Fruit fly (Drosophila melanogaster) whole organism, pupa: Measurements from ENCODE around the gene Scgbeta.

Experiments
- CG17806 ChIP-seq: fragments of 200-800 bp; sonication (Bioruptor generic); optimal IDR thresholded peaks from 2 replicates; lab custom pipeline; 2018; ENCODE audit warnings: missing biosample characterization, mild to moderate bottlenecking, missing genetic modification characterization, moderate library complexity
- fd96Ca ChIP-seq: fragments of 200-800 bp; sonication (Bioruptor generic); IDR thresholded peaks from 3 replicates; pipeline ENCODE4 v1.3.6; 2022; ENCODE audit warnings: missing biosample characterization, missing genetic modification characterization

DNA sequence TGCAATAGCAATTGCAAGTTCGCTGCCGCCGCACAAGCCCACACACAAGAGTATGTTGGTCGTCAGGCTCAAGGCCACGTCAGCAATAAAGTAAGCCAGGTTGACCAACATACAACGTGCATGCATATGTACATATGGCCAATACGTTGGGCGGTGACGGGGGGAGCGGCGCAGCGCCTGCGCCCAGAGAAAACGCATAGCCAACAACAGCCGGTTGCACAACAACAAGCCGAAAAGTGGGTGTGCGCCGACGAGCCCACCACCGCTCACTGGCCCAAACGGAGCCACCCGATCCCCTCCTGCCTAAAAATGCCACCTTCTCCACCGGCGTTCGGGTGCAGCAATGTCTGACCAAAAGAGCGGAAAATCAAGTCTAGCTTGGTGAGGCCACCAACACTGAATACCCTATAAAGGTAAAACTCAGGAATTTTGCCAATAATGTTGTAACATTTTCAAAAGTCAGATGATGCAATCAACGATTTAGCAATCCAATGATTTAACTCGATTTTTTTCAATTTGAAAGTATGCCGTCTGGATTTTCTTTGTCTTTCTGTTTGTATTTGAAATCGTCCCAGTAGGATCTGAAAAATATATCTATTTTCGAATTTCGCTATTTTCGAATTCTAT is 29.8 kb upstream of the Scgbeta start, which contains the start of gene CG5509:
- TF ChIP-seq fd96Ca (GFP tag; lab: Robert Waterston, UW): no peak
- TF ChIP-seq CG17806: no peak
